Worm (Caenorhabditis elegans): ENCODE results near the gene swsn-3.
A peak's percentile ranks its signal among the peaks of the same experiment; 100 is the strongest.

DNA sequence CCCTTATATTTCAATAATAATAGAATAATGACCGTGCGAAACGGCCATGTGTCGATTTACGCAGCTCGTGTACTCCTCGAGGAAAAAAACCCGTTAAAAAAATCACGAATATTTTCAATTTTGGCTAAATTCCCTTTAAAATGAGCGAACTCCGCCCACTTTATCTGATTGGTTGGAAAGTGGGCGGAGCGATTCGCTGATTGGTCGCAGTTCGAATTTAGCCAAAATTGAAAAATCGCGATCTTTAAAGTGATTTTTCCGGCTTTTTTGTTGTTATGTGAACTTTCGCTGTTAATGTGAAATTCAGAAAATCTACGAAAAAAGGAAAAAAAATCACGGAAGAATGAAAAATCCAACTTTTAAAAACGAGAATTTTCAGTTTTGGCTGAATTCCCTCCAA is 49.4 kb upstream of the swsn-3 start:
- TF ChIP-seq ceh-14 (tag; optimal IDR thresholded peaks at IDR 0.05) (no peak), ahr-1 (tag; optimal IDR thresholded peaks at IDR 0.05) (no peak), syd-9 (tag; optimal IDR thresholded peaks at IDR 0.05) (no peak), pax-1 (tag; optimal IDR thresholded peaks at IDR 0.05) (no peak), pha-4 (tag; optimal IDR thresholded peaks at IDR 0.05) (no peak), nfya-1 (tag; optimal IDR thresholded peaks at IDR 0.05) (peak; percentile 71), unc-86 (tag; optimal IDR thresholded peaks at IDR 0.05) (no peak), tbx-2 (tag; optimal IDR thresholded peaks at IDR 0.05) (no peak), pqm-1 (tag; optimal IDR thresholded peaks at IDR 0.05) (no peak), ceh-31 (tag; optimal IDR thresholded peaks at IDR 0.05) (no peak), ceh-9 (tag; optimal IDR thresholded peaks at IDR 0.05) (no peak), ama-1 (optimal IDR thresholded peaks at IDR 0.05) (no peak)

Measured in whole organism, late embryonic.